Worm (Caenorhabditis elegans) whole organism, young adult: ENCODE results near the gene F40F8.1.

Experiments used
- B0035.1 ChIP-seq: sonication (generic microtip); optimal IDR thresholded peaks from 2 replicates; lab custom pipeline; 2016; ENCODE audit warnings: missing genetic modification characterization, mild to moderate bottlenecking, missing compliant biosample characterization, missing genotype, missing genetic modification reagents
- B0261.1 ChIP-seq: sonication (generic microtip); optimal IDR thresholded peaks from 2 replicates; lab custom pipeline; 2016; ENCODE audit warnings: mild to moderate bottlenecking, missing genetic modification characterization, moderate library complexity, missing compliant biosample characterization
- C06A6.2 ChIP-seq: fragments of 200-800 bp; sonication (Bioruptor generic); conservative IDR thresholded peaks from 2 replicates; pipeline ENCODE4 v1.3.6; 2022; ENCODE audit warnings: missing genetic modification characterization, missing compliant biosample characterization
- F22D6.2 ChIP-seq: sonication (generic microtip); optimal IDR thresholded peaks from 2 replicates; lab custom pipeline; 2016; ENCODE audit warnings: mild to moderate bottlenecking, missing genetic modification characterization, missing compliant biosample characterization
- F49E8.2 ChIP-seq: sonication (generic microtip); optimal IDR thresholded peaks from 3 replicates; lab custom pipeline; 2017; ENCODE audit warnings: missing genetic modification characterization, mild to moderate bottlenecking, missing compliant biosample characterization, antibody characterized with exemption, moderate library complexity; ENCODE audit not compliant: insufficient read depth
- F55B11.4 ChIP-seq: sonication (generic microtip); optimal IDR thresholded peaks from 2 replicates; lab custom pipeline; 2016; ENCODE audit warnings: missing compliant biosample characterization, missing genetic modification characterization, borderline replicate concordance; ENCODE audit not compliant: insufficient read depth
- F57A8.1 ChIP-seq: fragments of 200-800 bp; sonication (Bioruptor generic); optimal IDR thresholded peaks from 2 replicates; lab custom pipeline; 2018; ENCODE audit warnings: mild to moderate bottlenecking, missing genetic modification characterization, moderate library complexity, missing compliant biosample characterization
- F57C9.4 ChIP-seq: sonication (generic microtip); optimal IDR thresholded peaks from 2 replicates; lab custom pipeline; 2017; ENCODE audit warnings: mild to moderate bottlenecking, missing genetic modification characterization, missing compliant biosample characterization
- K11D2.4 ChIP-seq: fragments of 200-800 bp; sonication (Bioruptor generic); IDR thresholded peaks from 2 replicates; pipeline ENCODE4 v1.3.6; 2022; ENCODE audit warnings: missing genetic modification reagents, missing genetic modification characterization, missing compliant biosample characterization
- Y53F4B.3 ChIP-seq: fragments of 200-800 bp; sonication (Bioruptor generic); IDR thresholded peaks from 2 replicates; pipeline ENCODE4 v1.3.6; 2022; ENCODE audit warnings: missing genetic modification reagents, missing genetic modification characterization, missing compliant biosample characterization
- Y56A3A.18 ChIP-seq: fragments of 200-800 bp; sonication (Bioruptor generic); IDR thresholded peaks from 2 replicates; pipeline ENCODE4 v1.3.6; 2022; ENCODE audit warnings: missing genetic modification reagents, missing genetic modification characterization, missing compliant biosample characterization
- Y79H2A.3 ChIP-seq: fragments of 200-800 bp; sonication (Bioruptor generic); conservative IDR thresholded peaks from 2 replicates; pipeline ENCODE4 v1.3.6; 2022; ENCODE audit warnings: missing genetic modification reagents, missing genetic modification characterization, missing compliant biosample characterization
- attf-3 ChIP-seq: fragments of 200-800 bp; sonication (Bioruptor generic); conservative IDR thresholded peaks from 2 replicates; pipeline ENCODE4 v1.3.6; 2022; ENCODE audit warnings: missing genetic modification reagents, missing genetic modification characterization, missing compliant biosample characterization
- attf-5 ChIP-seq: fragments of 200-800 bp; sonication (Bioruptor generic); optimal IDR thresholded peaks from 2 replicates; lab custom pipeline; 2018; ENCODE audit warnings: mild to moderate bottlenecking, missing genetic modification characterization, missing compliant biosample characterization
- bed-2 ChIP-seq: fragments of 200-800 bp; sonication (Bioruptor generic); IDR thresholded peaks from 2 replicates; pipeline ENCODE4 v1.3.6; 2022; ENCODE audit warnings: missing genetic modification reagents, missing genetic modification characterization, missing compliant biosample characterization
- ccch-3 ChIP-seq: fragments of 200-800 bp; sonication (Bioruptor generic); optimal IDR thresholded peaks from 2 replicates; lab custom pipeline; 2018; ENCODE audit warnings: mild to moderate bottlenecking, missing genetic modification characterization, missing compliant biosample characterization
- cebp-2 ChIP-seq: fragments of 200-800 bp; sonication (Bioruptor generic); IDR thresholded peaks from 2 replicates; pipeline ENCODE4 v1.3.6; 2022; ENCODE audit warnings: missing genetic modification characterization, missing compliant biosample characterization
- ceh-58 ChIP-seq: fragments of 200-800 bp; sonication (Bioruptor generic); IDR thresholded peaks from 2 replicates; pipeline ENCODE4 v1.3.6; 2022; ENCODE audit warnings: missing genetic modification characterization, missing compliant biosample characterization
- ceh-79 ChIP-seq: sonication (generic microtip); optimal IDR thresholded peaks from 2 replicates; lab custom pipeline; 2017; ENCODE audit warnings: mild to moderate bottlenecking, missing genetic modification characterization, missing compliant biosample characterization
- ceh-91 ChIP-seq: fragments of 200-800 bp; sonication (Bioruptor generic); IDR thresholded peaks from 2 replicates; pipeline ENCODE4 v1.3.6; 2022; ENCODE audit warnings: missing genetic modification reagents, missing genetic modification characterization, missing compliant biosample characterization
- dox-1 ChIP-seq: fragments of 200-800 bp; sonication (Bioruptor generic); IDR thresholded peaks from 2 replicates; pipeline ENCODE4 v1.3.6; 2022; ENCODE audit warnings: missing genetic modification reagents, missing genetic modification characterization, missing compliant biosample characterization
- dpff-1 ChIP-seq: sonication (generic microtip); optimal IDR thresholded peaks from 2 replicates; lab custom pipeline; 2017; ENCODE audit warnings: mild to moderate bottlenecking, missing genetic modification characterization, missing compliant biosample characterization
- dpl-1 ChIP-seq: fragments of 150-350 bp; optimal IDR thresholded peaks from 2 replicates; lab custom pipeline; 2014; ENCODE audit warnings: missing biosample characterization, missing genetic modification reagents, missing genetic modification characterization
- egl-44 ChIP-seq: fragments of 200-800 bp; sonication (Bioruptor generic); IDR thresholded peaks from 2 replicates; pipeline ENCODE4 v1.3.6; 2022; ENCODE audit warnings: missing genetic modification reagents, missing genetic modification characterization, missing compliant biosample characterization
- ekl-4 ChIP-seq: fragments of 200-800 bp; sonication (Bioruptor generic); IDR thresholded peaks from 2 replicates; pipeline ENCODE4 v1.3.6; 2022; ENCODE audit warnings: missing genetic modification reagents, missing genetic modification characterization, missing compliant biosample characterization
- lag-1 ChIP-seq: fragments of 200-800 bp; sonication (Bioruptor generic); IDR thresholded peaks from 2 replicates; pipeline ENCODE4 v1.3.6; 2022; ENCODE audit warnings: missing genetic modification reagents, missing genetic modification characterization, missing compliant biosample characterization
- let-607 ChIP-seq, 2 experiments: fragments of 200-800 bp in 1 of 2; sonication (Bioruptor generic) in 1 of 2; sonication (generic microtip) in 1 of 2; optimal IDR thresholded peaks; 2 replicates each; lab custom pipeline; 2016 to 2018; ENCODE audit warnings: mild to moderate bottlenecking in 2 of 2, missing compliant biosample characterization in 2 of 2, missing genetic modification characterization in 2 of 2, moderate library complexity in 2 of 2, missing genotype in 1 of 2
- lin-26 ChIP-seq: fragments of 200-800 bp; sonication (Bioruptor generic); IDR thresholded peaks from 2 replicates; pipeline ENCODE4 v1.3.6; 2022; ENCODE audit warnings: missing genetic modification reagents, missing genetic modification characterization, missing compliant biosample characterization
- lin-35 ChIP-seq, 3 experiments: fragments of 150-350 bp in 2 of 3; sonication (generic microtip) in 1 of 3; optimal IDR thresholded peaks; 2 replicates each; lab custom pipeline; 2014 to 2018; ENCODE audit warnings: missing biosample characterization in 3 of 3, missing genetic modification characterization in 3 of 3, missing genetic modification reagents in 3 of 3
- lin-54 ChIP-seq: fragments of 200-800 bp; sonication (Bioruptor generic); optimal IDR thresholded peaks from 2 replicates; lab custom pipeline; 2018; ENCODE audit warnings: mild to moderate bottlenecking, missing genetic modification characterization, missing compliant biosample characterization
- lsy-27 ChIP-seq: sonication (generic microtip); optimal IDR thresholded peaks from 2 replicates; lab custom pipeline; 2017; ENCODE audit warnings: missing genetic modification characterization, mild to moderate bottlenecking, missing compliant biosample characterization, antibody characterized with exemption, missing genotype, borderline replicate concordance; ENCODE audit not compliant: insufficient read depth
- madf-10 ChIP-seq: sonication (generic microtip); optimal IDR thresholded peaks from 2 replicates; lab custom pipeline; 2016; ENCODE audit warnings: mild to moderate bottlenecking, missing genetic modification characterization, missing compliant biosample characterization
- madf-6 ChIP-seq: fragments of 200-800 bp; sonication (Bioruptor generic); IDR thresholded peaks from 2 replicates; pipeline ENCODE4 v1.3.6; 2022; ENCODE audit warnings: missing genetic modification reagents, missing genetic modification characterization, missing compliant biosample characterization
- madf-8 ChIP-seq: fragments of 200-800 bp; sonication (Bioruptor generic); conservative IDR thresholded peaks from 2 replicates; pipeline ENCODE4 v1.3.6; 2022; ENCODE audit warnings: missing genetic modification reagents, missing genetic modification characterization, missing compliant biosample characterization
- mel-28 ChIP-seq: sonication (generic microtip); optimal IDR thresholded peaks from 2 replicates; lab custom pipeline; 2016; ENCODE audit warnings: borderline replicate concordance, mild to moderate bottlenecking, missing genetic modification characterization, missing compliant biosample characterization
- nhr-179 ChIP-seq: sonication (generic microtip); optimal IDR thresholded peaks from 2 replicates; lab custom pipeline; 2016; ENCODE audit warnings: mild to moderate bottlenecking, missing genetic modification characterization, missing compliant biosample characterization
- nhr-27 ChIP-seq: fragments of 200-800 bp; sonication (Bioruptor generic); optimal IDR thresholded peaks from 2 replicates; lab custom pipeline; 2018; ENCODE audit warnings: mild to moderate bottlenecking, missing genetic modification characterization, moderate library complexity, missing compliant biosample characterization
- nhr-80 ChIP-seq: sonication (generic microtip); optimal IDR thresholded peaks from 2 replicates; lab custom pipeline; 2016; ENCODE audit warnings: missing genetic modification characterization, missing compliant biosample characterization
- rcor-1 ChIP-seq: fragments of 200-800 bp; sonication (Bioruptor generic); IDR thresholded peaks from 2 replicates; pipeline ENCODE4 v1.3.6; 2022; ENCODE audit warnings: missing genetic modification reagents, missing genetic modification characterization, missing compliant biosample characterization
- sdz-38 ChIP-seq: sonication (generic microtip); optimal IDR thresholded peaks from 2 replicates; lab custom pipeline; 2016; ENCODE audit warnings: missing genotype, missing genetic modification characterization, missing compliant biosample characterization
- snpc-1.1 ChIP-seq: sonication (generic microtip); optimal IDR thresholded peaks from 2 replicates; lab custom pipeline; 2017; ENCODE audit warnings: missing genetic modification characterization, mild to moderate bottlenecking, missing compliant biosample characterization, antibody characterized with exemption, moderate library complexity, missing genotype, missing genetic modification reagents; ENCODE audit not compliant: insufficient read depth
- snpc-3.4 ChIP-seq: sonication (generic microtip); optimal IDR thresholded peaks from 2 replicates; lab custom pipeline; 2017; ENCODE audit warnings: missing genetic modification characterization, mild to moderate bottlenecking, missing compliant biosample characterization, antibody characterized with exemption, moderate library complexity, missing genotype, missing genetic modification reagents
- snpc-4 ChIP-seq, 5 experiments: fragments of 150-350 bp in 1 of 5; sonication (generic microtip) in 4 of 5; optimal IDR thresholded peaks; 2 replicates each; lab custom pipeline; 2014 to 2018; ENCODE audit warnings: missing genetic modification characterization in 5 of 5, missing biosample characterization in 3 of 5, antibody characterized with exemption in 2 of 5, mild to moderate bottlenecking in 2 of 5, missing compliant biosample characterization in 2 of 5, missing genotype in 2 of 5, moderate library complexity in 2 of 5, missing genetic modification reagents in 1 of 5
- sptf-2 ChIP-seq: fragments of 200-800 bp; sonication (Bioruptor generic); optimal IDR thresholded peaks from 2 replicates; lab custom pipeline; 2018; ENCODE audit warnings: mild to moderate bottlenecking, missing genetic modification characterization, missing compliant biosample characterization
- xnd-1 ChIP-seq: sonication (generic microtip); optimal IDR thresholded peaks from 2 replicates; lab custom pipeline; 2016; ENCODE audit warnings: missing genotype, missing genetic modification reagents, missing genetic modification characterization, missing compliant biosample characterization
- ztf-18 ChIP-seq: sonication (generic microtip); optimal IDR thresholded peaks from 2 replicates; lab custom pipeline; 2016; ENCODE audit warnings: missing genotype, mild to moderate bottlenecking, missing genetic modification characterization, missing compliant biosample characterization

The F40F8.1 gene

ce11 chrII:11126312-11127000 is 1.0 kb upstream of the F40F8.1 start, which contains the start of the genes rps-9 and lsm-1:
Gene rps-9, minus strand, starts transcription at chrII:11126362.
Gene lsm-1, plus strand, starts transcription at chrII:11126950.
- TF ChIP-seq F55B11.4 (tag; lab: Kevin White, UChicago) (no peak), snpc-4 (GFP tag; optimal IDR thresholded peaks at IDR 0.05; lab: Kevin White, UChicago) (no peak), snpc-4 (tag; optimal IDR thresholded peaks at IDR 0.05; lab: Kevin White, UChicago) (peak in 2 of 4 experiments; percentile 39 to 46), F57A8.1 (GFP tag; lab: Kevin White, UChicago) (no peak), ceh-79 (tag; lab: Kevin White, UChicago) (no peak), bed-2 (no peak), C06A6.2 (GFP tag; lab: Robert Waterston, UW) (no peak), lin-54 (GFP tag; lab: Kevin White, UChicago) (peak; percentile 40), madf-6 (peak; percentile 65), sptf-2 (no peak), sdz-38 (no peak), xnd-1 (tag; lab: Kevin White, UChicago) (no peak), snpc-1.1 (tag; lab: Kevin White, UChicago) (peak; percentile 8), madf-8 (GFP tag; lab: Robert Waterston, UW) (0 out of 2 replicates have a peak, but pooled peaks have one; percentile 19), lin-35 (GFP tag; optimal IDR thresholded peaks at IDR 0.05; lab: Kevin White, UChicago) (peak in 1 of 3 experiments; percentile 31), madf-10 (no peak), K11D2.4 (GFP tag; lab: Robert Waterston, UW) (no peak), nhr-80 (tag; lab: Kevin White, UChicago) (no peak), F22D6.2 (tag; lab: Kevin White, UChicago) (no peak), attf-3 (no peak), lag-1 (no peak), lsy-27 (tag; lab: Kevin White, UChicago) (no peak), dpff-1 (tag; lab: Kevin White, UChicago) (no peak), ceh-58 (GFP tag; lab: Robert Waterston, UW) (no peak), mel-28 (no peak), dox-1 (peak; percentile 57; the same call in 1 of the 2 replicates), egl-44 (GFP tag; lab: Robert Waterston, UW) (no peak), dpl-1 (GFP tag; lab: Kevin White, UChicago) (no peak), Y79H2A.3 (GFP tag; lab: Robert Waterston, UW) (no peak), ekl-4 (no peak), let-607 (tag; optimal IDR thresholded peaks at IDR 0.05; lab: Kevin White, UChicago) (no peak), nhr-27 (tag; lab: Kevin White, UChicago) (no peak), ccch-3 (no peak), attf-5 (GFP tag; lab: Kevin White, UChicago) (peak; percentile 42), Y56A3A.18 (GFP tag; lab: Robert Waterston, UW) (no peak), lin-26 (GFP tag; lab: Robert Waterston, UW) (no peak), B0035.1 (no peak), ceh-91 (GFP tag; lab: Robert Waterston, UW) (peak; percentile 70), B0261.1 (tag; lab: Kevin White, UChicago) (no peak), nhr-179 (tag; lab: Kevin White, UChicago) (no peak), F57C9.4 (no peak), ztf-18 (no peak), snpc-3.4 (tag; lab: Kevin White, UChicago) (no peak), rcor-1 (GFP tag; lab: Robert Waterston, UW) (0 out of 2 replicates have a peak, but pooled peaks have one; percentile 16), cebp-2 (no peak), F49E8.2 (tag; lab: Kevin White, UChicago) (peak; percentile 33), Y53F4B.3 (GFP tag; lab: Robert Waterston, UW) (no peak)
